Fruit fly (Drosophila melanogaster) whole organism, prepupa: ENCODE results near the gene Kcmf1.
A peak's percentile ranks its signal among the peaks of the same experiment; 100 is the strongest.

Experiments used
- Blimp-1 ChIP-seq: fragments of 200-800 bp; sonication (Bioruptor generic); optimal IDR thresholded peaks from 3 replicates; lab custom pipeline; 2017; ENCODE audit warnings: missing biosample characterization, missing genetic modification characterization, mild to moderate bottlenecking, moderate library complexity, missing genetic modification reagents
- CG10631 ChIP-seq: fragments of 200-800 bp; sonication (Bioruptor generic); optimal IDR thresholded peaks from 2 replicates; lab custom pipeline; 2016; ENCODE audit warnings: missing biosample characterization, missing genetic modification characterization
- CG10669 ChIP-seq: fragments of 200-800 bp; sonication (Bioruptor generic); optimal IDR thresholded peaks from 3 replicates; lab custom pipeline; 2018; ENCODE audit warnings: missing biosample characterization, mild to moderate bottlenecking, missing genetic modification characterization, moderate library complexity
- CG11294 ChIP-seq: fragments of 200-800 bp; sonication (Bioruptor generic); IDR thresholded peaks from 2 replicates; pipeline ENCODE4 v1.3.6; 2022; ENCODE audit warnings: missing biosample characterization, missing genetic modification characterization
- CG11762 ChIP-seq: fragments of 200-800 bp; sonication (Bioruptor generic); optimal IDR thresholded peaks from 3 replicates; lab custom pipeline; 2016; ENCODE audit warnings: missing biosample characterization, missing genetic modification characterization; ENCODE audit not compliant: insufficient read depth
- CG15336 ChIP-seq: fragments of 200-800 bp; sonication (Bioruptor generic); IDR thresholded peaks from 2 replicates; pipeline ENCODE4 v1.3.6; 2022; ENCODE audit warnings: missing biosample characterization, missing genetic modification characterization
- CG1621 ChIP-seq: fragments of 200-800 bp; sonication (Bioruptor generic); optimal IDR thresholded peaks from 3 replicates; lab custom pipeline; 2018; ENCODE audit warnings: missing biosample characterization, mild to moderate bottlenecking, missing genetic modification characterization
- CG3032 ChIP-seq: fragments of 200-800 bp; optimal IDR thresholded peaks from 2 replicates; lab custom pipeline; 2019; ENCODE audit warnings: missing biosample characterization, mild to moderate bottlenecking, missing genetic modification characterization, moderate library complexity
- CG31627 ChIP-seq: fragments of 200-800 bp; sonication (Bioruptor generic); optimal IDR thresholded peaks from 3 replicates; lab custom pipeline; 2016; ENCODE audit warnings: missing biosample characterization, missing genetic modification characterization
- CG34406 ChIP-seq: fragments of 200-800 bp; sonication (Bioruptor generic); optimal IDR thresholded peaks from 3 replicates; lab custom pipeline; 2016; ENCODE audit warnings: missing biosample characterization, missing genetic modification characterization
- CG4318 ChIP-seq: fragments of 200-800 bp; sonication (Bioruptor generic); optimal IDR thresholded peaks from 3 replicates; lab custom pipeline; 2017; ENCODE audit warnings: missing biosample characterization, mild to moderate bottlenecking, missing genetic modification characterization
- CG6163 ChIP-seq: fragments of 200-800 bp; sonication (Bioruptor generic); IDR thresholded peaks from 3 replicates; pipeline ENCODE4 v1.3.6; 2022; ENCODE audit warnings: missing biosample characterization, missing genetic modification characterization
- CG6276 ChIP-seq: fragments of 200-800 bp; sonication (Bioruptor generic); optimal IDR thresholded peaks from 2 replicates; lab custom pipeline; 2017; ENCODE audit warnings: missing biosample characterization, mild to moderate bottlenecking, missing genetic modification characterization
- CG6792 ChIP-seq: fragments of 200-800 bp; sonication (Bioruptor generic); optimal IDR thresholded peaks from 3 replicates; lab custom pipeline; 2016; ENCODE audit warnings: missing biosample characterization, missing genetic modification characterization
- CG6808 ChIP-seq: fragments of 200-800 bp; sonication (Bioruptor generic); optimal IDR thresholded peaks from 3 replicates; lab custom pipeline; 2017; ENCODE audit warnings: missing biosample characterization, missing genetic modification characterization, mild to moderate bottlenecking, moderate library complexity, missing genetic modification reagents
- CG6854 ChIP-seq: fragments of 200-800 bp; sonication (Bioruptor generic); optimal IDR thresholded peaks from 2 replicates; lab custom pipeline; 2017; ENCODE audit warnings: missing biosample characterization, mild to moderate bottlenecking, missing genetic modification characterization
- CG7368 ChIP-seq: fragments of 200-800 bp; sonication (Bioruptor generic); optimal IDR thresholded peaks from 3 replicates; lab custom pipeline; 2016; ENCODE audit warnings: missing biosample characterization, missing genetic modification characterization
- CG8119 ChIP-seq: fragments of 200-800 bp; sonication (Bioruptor generic); IDR thresholded peaks from 3 replicates; pipeline ENCODE4 v1.3.6; 2022; ENCODE audit warnings: missing biosample characterization, missing genetic modification characterization
- CG8319 ChIP-seq: fragments of 200-800 bp; sonication (Bioruptor generic); optimal IDR thresholded peaks from 3 replicates; lab custom pipeline; 2016; ENCODE audit warnings: missing biosample characterization, missing genetic modification characterization
- CG8632 ChIP-seq: fragments of 200-800 bp; sonication (Bioruptor generic); optimal IDR thresholded peaks from 3 replicates; lab custom pipeline; 2016; ENCODE audit warnings: missing biosample characterization, missing genetic modification characterization
- CG9139 ChIP-seq: fragments of 200-800 bp; sonication (Bioruptor generic); optimal IDR thresholded peaks from 3 replicates; lab custom pipeline; 2017; ENCODE audit warnings: missing biosample characterization, mild to moderate bottlenecking, missing genetic modification characterization
- Eip75B ChIP-seq: fragments of 200-800 bp; sonication (Bioruptor generic); optimal IDR thresholded peaks from 3 replicates; lab custom pipeline; 2016; ENCODE audit warnings: missing biosample characterization, missing genetic modification characterization
- Eip78C ChIP-seq: fragments of 200-800 bp; sonication (Bioruptor generic); peaks from one replicate; lab custom pipeline; 2016; ENCODE audit warnings: missing biosample characterization, missing genetic modification characterization
- Eip93F ChIP-seq: fragments of 200-800 bp; sonication (Bioruptor generic); optimal IDR thresholded peaks from 2 replicates; lab custom pipeline; 2016; ENCODE audit warnings: missing biosample characterization, mild to moderate bottlenecking, missing genetic modification characterization
- Ets21C ChIP-seq: fragments of 200-800 bp; sonication (Bioruptor generic); optimal IDR thresholded peaks from 3 replicates; lab custom pipeline; 2016; ENCODE audit warnings: missing biosample characterization, missing genetic modification characterization
- Ets96B ChIP-seq: fragments of 200-800 bp; optimal IDR thresholded peaks from 2 replicates; lab custom pipeline; 2019; ENCODE audit warnings: missing biosample characterization, mild to moderate bottlenecking, missing genetic modification characterization, moderate library complexity
- Gug ChIP-seq: fragments of 200-800 bp; sonication (Bioruptor generic); IDR thresholded peaks from 2 replicates; pipeline ENCODE4 v1.3.6; 2022; ENCODE audit warnings: missing biosample characterization, missing genetic modification characterization
- Hr38 ChIP-seq: sonication (Bioruptor generic); optimal IDR thresholded peaks from 2 replicates; lab custom pipeline; 2016; ENCODE audit warnings: missing biosample characterization, missing genetic modification characterization
- Hr39 ChIP-seq: fragments of 200-800 bp; sonication (Bioruptor generic); optimal IDR thresholded peaks from 2 replicates; lab custom pipeline; 2016; ENCODE audit warnings: missing biosample characterization, missing genetic modification characterization
- Hr4 ChIP-seq: fragments of 200-800 bp; sonication (Bioruptor generic); optimal IDR thresholded peaks from 3 replicates; lab custom pipeline; 2016; ENCODE audit warnings: missing biosample characterization, missing genetic modification characterization
- Lpt ChIP-seq: fragments of 200-800 bp; sonication (Bioruptor generic); optimal IDR thresholded peaks from 3 replicates; lab custom pipeline; 2016; ENCODE audit warnings: missing biosample characterization, missing genetic modification characterization
- Met ChIP-seq: fragments of 200-800 bp; sonication (Bioruptor generic); optimal IDR thresholded peaks from 3 replicates; lab custom pipeline; 2016; ENCODE audit warnings: missing biosample characterization, missing genetic modification characterization
- OdsH ChIP-seq: fragments of 200-800 bp; sonication (Bioruptor generic); optimal IDR thresholded peaks from 3 replicates; lab custom pipeline; 2016; ENCODE audit warnings: missing biosample characterization, missing genetic modification characterization
- Sox102F ChIP-seq: fragments of 200-800 bp; sonication (Bioruptor generic); optimal IDR thresholded peaks from 2 replicates; lab custom pipeline; 2016; ENCODE audit warnings: missing biosample characterization, mild to moderate bottlenecking, missing genetic modification characterization
- Sox14 ChIP-seq: fragments of 200-800 bp; sonication (Bioruptor generic); optimal IDR thresholded peaks from 3 replicates; lab custom pipeline; 2016; ENCODE audit warnings: missing biosample characterization, missing genetic modification characterization
- achi ChIP-seq: fragments of 200-800 bp; sonication (Bioruptor generic); optimal IDR thresholded peaks from 3 replicates; lab custom pipeline; 2016; ENCODE audit warnings: missing biosample characterization, missing genetic modification characterization
- cyc ChIP-seq: fragments of 200-800 bp; sonication (Bioruptor generic); optimal IDR thresholded peaks from 3 replicates; lab custom pipeline; 2016; ENCODE audit warnings: missing biosample characterization, missing genetic modification characterization
- dac ChIP-seq: fragments of 200-800 bp; sonication (Bioruptor generic); optimal IDR thresholded peaks from 2 replicates; lab custom pipeline; 2017; ENCODE audit warnings: missing biosample characterization, mild to moderate bottlenecking, missing genetic modification characterization
- eg ChIP-seq: fragments of 200-800 bp; sonication (Bioruptor generic); IDR thresholded peaks from 3 replicates; pipeline ENCODE4 v1.3.6; 2022; ENCODE audit warnings: missing biosample characterization, missing genetic modification characterization
- fd85E ChIP-seq: fragments of 200-800 bp; sonication (Bioruptor generic); optimal IDR thresholded peaks from 3 replicates; lab custom pipeline; 2016; ENCODE audit warnings: missing biosample characterization, missing genetic modification characterization
- fkh ChIP-seq: fragments of 200-800 bp; sonication (Bioruptor generic); optimal IDR thresholded peaks from 3 replicates; lab custom pipeline; 2017; ENCODE audit warnings: missing biosample characterization, mild to moderate bottlenecking, missing genetic modification characterization, moderate library complexity
- lz ChIP-seq: fragments of 200-800 bp; sonication (Bioruptor generic); optimal IDR thresholded peaks from 3 replicates; lab custom pipeline; 2016; ENCODE audit warnings: missing biosample characterization, missing genetic modification characterization
- net ChIP-seq: fragments of 200-800 bp; sonication (Bioruptor generic); optimal IDR thresholded peaks from 3 replicates; lab custom pipeline; 2016; ENCODE audit warnings: missing biosample characterization, missing genetic modification characterization
- pdm3 ChIP-seq: fragments of 200-800 bp; sonication (Bioruptor generic); optimal IDR thresholded peaks from 3 replicates; lab custom pipeline; 2016; ENCODE audit warnings: missing biosample characterization, missing genetic modification characterization
- salr ChIP-seq, 2 experiments: fragments of 200-800 bp; sonication (Bioruptor generic); optimal IDR thresholded peaks; 3 replicates each; lab custom pipeline; 2016 to 2018; ENCODE audit warnings: missing biosample characterization in 2 of 2, missing genetic modification characterization in 2 of 2, mild to moderate bottlenecking in 1 of 2
- ss ChIP-seq, 2 experiments: fragments of 200-800 bp; sonication (Bioruptor generic); optimal IDR thresholded peaks; 2 replicates in 1 of 2; 3 replicates in 1 of 2; lab custom pipeline; 2017 to 2018; ENCODE audit warnings: mild to moderate bottlenecking in 2 of 2, missing biosample characterization in 2 of 2, missing genetic modification characterization in 2 of 2, moderate library complexity in 1 of 2
- vri ChIP-seq: fragments of 200-800 bp; sonication (Bioruptor generic); optimal IDR thresholded peaks from 3 replicates; lab custom pipeline; 2016; ENCODE audit warnings: missing biosample characterization, mild to moderate bottlenecking, missing genetic modification characterization

Gene Kcmf1

dm6 chr3R:9053021-9053420, 38.3 kb upstream of the Kcmf1 start (continued):
- TF ChIP-seq dac (peak; percentile 27), fd85E (GFP tag; lab: Kevin White, UChicago) (peak; percentile 50), Ets21C (GFP tag; lab: Kevin White, UChicago) (peak; percentile 10), CG8119 (no peak), CG11294 (no peak), Eip78C (GFP tag; lab: Kevin White, UChicago) (peak; percentile 89), vri (peak; percentile 79), Ets96B (peak; percentile 37), lz (GFP tag; lab: Kevin White, UChicago) (peak; percentile 31), CG11762 (GFP tag; lab: Kevin White, UChicago) (no peak), Eip93F (GFP tag; lab: Kevin White, UChicago) (no peak), CG3032 (tag; lab: Kevin White, UChicago) (peak; percentile 53), cyc (peak; percentile 45), eg (no peak), Eip75B (GFP tag; lab: Kevin White, UChicago) (peak; percentile 66), CG6276 (GFP tag; lab: Kevin White, UChicago) (peak; percentile 64), CG15336 (GFP tag; lab: Robert Waterston, UW) (no peak), CG8319 (GFP tag; lab: Kevin White, UChicago) (no peak), CG10631 (GFP tag; lab: Kevin White, UChicago) (no peak), Blimp-1 (GFP tag; lab: Kevin White, UChicago) (peak; percentile 81), Hr38 (GFP tag; lab: Kevin White, UChicago) (no peak), CG1621 (tag; lab: Kevin White, UChicago) (peak; percentile 96)

DNA sequence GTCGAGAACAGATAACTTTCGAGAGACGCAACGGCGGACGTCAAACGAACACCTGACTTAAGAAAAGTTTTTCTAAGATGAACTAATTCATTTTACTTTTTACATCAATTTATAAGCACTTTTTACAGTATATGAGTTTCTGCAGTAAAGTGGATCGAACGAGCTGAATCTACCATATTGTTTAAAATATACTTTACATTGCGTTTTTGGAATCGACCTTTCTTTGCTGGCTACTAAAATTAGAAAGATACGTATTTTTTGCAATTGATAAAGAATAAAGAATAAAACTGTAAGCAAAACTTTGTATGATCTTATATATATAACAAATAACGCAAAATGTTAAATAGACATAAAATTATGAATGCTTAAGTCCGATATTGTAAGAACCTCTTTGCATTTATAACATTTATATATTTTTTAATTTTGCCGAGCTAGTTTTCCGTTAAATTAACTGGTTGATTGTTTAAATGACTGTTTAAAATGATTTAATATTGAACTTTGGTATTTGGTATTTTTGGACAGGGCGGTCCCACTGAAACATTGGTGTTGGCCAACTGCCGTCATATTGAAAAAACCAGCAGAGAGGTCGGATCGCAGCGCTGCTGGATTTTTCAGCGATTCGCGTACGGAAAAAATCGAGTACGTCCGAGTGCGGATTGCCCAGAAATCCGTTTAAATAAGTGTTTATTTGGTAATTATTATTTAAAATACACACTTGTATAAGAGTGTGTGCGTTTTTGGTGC, 37.4 kb upstream of the Kcmf1 start, which contains the start of gene Kdm2:
TSS of gene Kdm2 (plus strand) at position 559 of the 744 bp plus-strand sequence.
- TF ChIP-seq Lpt (GFP tag; lab: Kevin White, UChicago) = no peak
- no peak for TF ChIP-seq Hr4 (GFP tag; lab: Kevin White, UChicago)
- no peak for TF ChIP-seq CG10669 (GFP tag; lab: Kevin White, UChicago)
- peak; percentile 71 for TF ChIP-seq Eip78C (GFP tag; lab: Kevin White, UChicago)
- no peak for TF ChIP-seq Hr39 (GFP tag; lab: Kevin White, UChicago)
- no peak for TF ChIP-seq CG4318
- peak; percentile 16 for TF ChIP-seq lz (GFP tag; lab: Kevin White, UChicago)
- no peak for TF ChIP-seq Ets21C (GFP tag; lab: Kevin White, UChicago)
- no peak for TF ChIP-seq OdsH (GFP tag; lab: Kevin White, UChicago)
- no peak for TF ChIP-seq CG8119
- no peak for TF ChIP-seq Ets96B
- no peak for TF ChIP-seq CG9139 (GFP tag; lab: Kevin White, UChicago)
- TF ChIP-seq pdm3 = peak; percentile 20
- TF ChIP-seq cyc = peak; percentile 19
- no peak for TF ChIP-seq net (GFP tag; lab: Kevin White, UChicago)
- no peak for TF ChIP-seq CG6854 (GFP tag; lab: Kevin White, UChicago)
- no peak for TF ChIP-seq CG8319 (GFP tag; lab: Kevin White, UChicago)
- no peak for TF ChIP-seq achi (GFP tag; lab: Kevin White, UChicago)
- TF ChIP-seq Eip75B (GFP tag; lab: Kevin White, UChicago) = peak; percentile 12
- no peak for TF ChIP-seq CG11294
- TF ChIP-seq CG6808 = no peak
- TF ChIP-seq dac = no peak
- peak; percentile 79 for TF ChIP-seq CG1621 (tag; lab: Kevin White, UChicago)
- TF ChIP-seq CG34406 (GFP tag; lab: Kevin White, UChicago) = no peak
- TF ChIP-seq CG6163 (GFP tag; lab: Robert Waterston, UW) = no peak
- no peak for TF ChIP-seq CG11762 (GFP tag; lab: Kevin White, UChicago)
- TF ChIP-seq Met (GFP tag; lab: Kevin White, UChicago) = no peak
- no peak for TF ChIP-seq CG7368
- TF ChIP-seq Gug (GFP tag; lab: Robert Waterston, UW) = no peak
- TF ChIP-seq Eip93F (GFP tag; lab: Kevin White, UChicago) = peak; percentile 47
- TF ChIP-seq CG3032 (tag; lab: Kevin White, UChicago) = no peak
- no peak for TF ChIP-seq CG31627 (GFP tag; lab: Kevin White, UChicago)
- no peak for TF ChIP-seq CG6792 (GFP tag; lab: Kevin White, UChicago)
- TF ChIP-seq fd85E (GFP tag; lab: Kevin White, UChicago) = no peak
- TF ChIP-seq fkh (GFP tag; lab: Kevin White, UChicago) = no peak
- TF ChIP-seq Sox14 (GFP tag; lab: Kevin White, UChicago) = no peak
- no peak for TF ChIP-seq ss (GFP tag; optimal IDR thresholded peaks at IDR 0.05; lab: Kevin White, UChicago)
- TF ChIP-seq CG8632 (GFP tag; lab: Kevin White, UChicago) = no peak
- TF ChIP-seq salr (GFP tag; optimal IDR thresholded peaks at IDR 0.05; lab: Kevin White, UChicago) = no peak
- TF ChIP-seq Sox102F (GFP tag; lab: Kevin White, UChicago) = peak; percentile 34
- no peak for TF ChIP-seq Hr38 (GFP tag; lab: Kevin White, UChicago)
